Worm (Caenorhabditis elegans) whole organism, mixed stage, embryonic: ENCODE measurements around the gene C04G6.11.
"Not testable (repeated sequence)": the region's sequence is repeated elsewhere in the genome, so short reads cannot be mapped to it uniquely, and the experiment has no call there.

Source experiments
- M03D4.4 ChIP-seq: sonication (generic microtip); optimal IDR thresholded peaks from 2 replicates; lab custom pipeline; 2017; ENCODE audit warnings: mild to moderate bottlenecking, missing genetic modification characterization, missing compliant biosample characterization
- bed-3 ChIP-seq: fragments of 200-800 bp; sonication (Bioruptor generic); optimal IDR thresholded peaks from 3 replicates; lab custom pipeline; 2018; ENCODE audit warnings: mild to moderate bottlenecking, missing genetic modification characterization, moderate library complexity, missing compliant biosample characterization
- blmp-1 ChIP-seq: fragments of 150-350 bp; optimal IDR thresholded peaks from 2 replicates; lab custom pipeline; 2014; ENCODE audit warnings: missing biosample characterization, missing genetic modification characterization
- ceh-39 ChIP-seq: fragments of 150-350 bp; optimal IDR thresholded peaks from 2 replicates; lab custom pipeline; 2014; ENCODE audit warnings: missing biosample characterization, missing genetic modification characterization
- ceh-43 ChIP-seq: fragments of 200-800 bp; sonication (Bioruptor generic); optimal IDR thresholded peaks from 2 replicates; lab custom pipeline; 2018; ENCODE audit warnings: mild to moderate bottlenecking, missing genetic modification characterization, moderate library complexity, missing compliant biosample characterization
- ceh-83 ChIP-seq: fragments of 200-800 bp; sonication (Bioruptor generic); optimal IDR thresholded peaks from 2 replicates; lab custom pipeline; 2018; ENCODE audit warnings: mild to moderate bottlenecking, missing genetic modification characterization, missing compliant biosample characterization
- ces-1 ChIP-seq: fragments of 150-350 bp; optimal IDR thresholded peaks from 2 replicates; lab custom pipeline; 2014; ENCODE audit warnings: missing biosample characterization, missing genetic modification reagents, missing genetic modification characterization
- cnd-1 ChIP-seq: fragments of 200-800 bp; sonication (Bioruptor generic); optimal IDR thresholded peaks from 2 replicates; lab custom pipeline; 2018; ENCODE audit warnings: mild to moderate bottlenecking, missing genetic modification characterization, missing compliant biosample characterization
- drap-1 ChIP-seq: fragments of 200-800 bp; sonication (Bioruptor generic); optimal IDR thresholded peaks from 3 replicates; lab custom pipeline; 2018; ENCODE audit warnings: mild to moderate bottlenecking, missing genetic modification characterization, missing compliant biosample characterization
- elt-1 ChIP-seq: sonication (generic microtip); optimal IDR thresholded peaks from 2 replicates; lab custom pipeline; 2017; ENCODE audit warnings: missing genetic modification characterization, mild to moderate bottlenecking, missing compliant biosample characterization, antibody characterized with exemption, moderate library complexity, borderline replicate concordance; ENCODE audit not compliant: insufficient read depth
- elt-3 ChIP-seq: fragments of 150-350 bp; optimal IDR thresholded peaks from 2 replicates; lab custom pipeline; 2014; ENCODE audit warnings: missing biosample characterization, missing genetic modification characterization
- flh-1 ChIP-seq: fragments of 200-800 bp; sonication (Bioruptor generic); optimal IDR thresholded peaks from 2 replicates; lab custom pipeline; 2018; ENCODE audit warnings: mild to moderate bottlenecking, missing genetic modification characterization, moderate library complexity, missing compliant biosample characterization
- ham-2 ChIP-seq: fragments of 200-800 bp; sonication (Bioruptor generic); optimal IDR thresholded peaks from 2 replicates; lab custom pipeline; 2018; ENCODE audit warnings: mild to moderate bottlenecking, missing genetic modification characterization, missing compliant biosample characterization
- hlh-1 ChIP-seq: fragments of 150-350 bp; optimal IDR thresholded peaks from 2 replicates; lab custom pipeline; 2014; ENCODE audit warnings: missing biosample characterization, missing genetic modification reagents, missing genetic modification characterization
- lin-13 ChIP-seq: fragments of 150-350 bp; optimal IDR thresholded peaks from 2 replicates; lab custom pipeline; 2014; ENCODE audit warnings: missing biosample characterization, missing genetic modification characterization
- lin-32 ChIP-seq: fragments of 200-800 bp; sonication (Bioruptor generic); optimal IDR thresholded peaks from 2 replicates; lab custom pipeline; 2018; ENCODE audit warnings: mild to moderate bottlenecking, missing genetic modification characterization, missing compliant biosample characterization
- lsy-2 ChIP-seq: fragments of 150-350 bp; optimal IDR thresholded peaks from 2 replicates; lab custom pipeline; 2014; ENCODE audit warnings: missing biosample characterization, missing genetic modification characterization
- mab-5 ChIP-seq: fragments of 150-350 bp; optimal IDR thresholded peaks from 2 replicates; lab custom pipeline; 2014; ENCODE audit warnings: missing biosample characterization, missing genetic modification characterization
- mep-1 ChIP-seq: fragments of 150-350 bp; optimal IDR thresholded peaks from 2 replicates; lab custom pipeline; 2017; ENCODE audit warnings: missing biosample characterization, missing genetic modification reagents, missing genetic modification characterization, inconsistent platforms
- mls-2 ChIP-seq: sonication (generic microtip); optimal IDR thresholded peaks from 2 replicates; lab custom pipeline; 2016; ENCODE audit warnings: mild to moderate bottlenecking, missing genetic modification characterization, moderate library complexity, missing compliant biosample characterization
- nhr-12 ChIP-seq: fragments of 150-350 bp; optimal IDR thresholded peaks from 2 replicates; lab custom pipeline; 2014; ENCODE audit warnings: missing biosample characterization, missing genetic modification characterization
- nhr-2 ChIP-seq: fragments of 150-350 bp; optimal IDR thresholded peaks from 2 replicates; lab custom pipeline; 2014; ENCODE audit warnings: missing biosample characterization, missing genetic modification characterization
- nhr-237 ChIP-seq: fragments of 150-350 bp; optimal IDR thresholded peaks from 2 replicates; lab custom pipeline; 2014; ENCODE audit warnings: missing biosample characterization, missing genetic modification characterization
- nhr-28 ChIP-seq: fragments of 150-350 bp; optimal IDR thresholded peaks from 2 replicates; lab custom pipeline; 2014; ENCODE audit warnings: missing biosample characterization, missing genetic modification characterization
- nhr-76 ChIP-seq: sonication (generic microtip); optimal IDR thresholded peaks from 2 replicates; lab custom pipeline; 2017; ENCODE audit warnings: missing biosample characterization, missing genetic modification characterization
- pha-4 ChIP-seq: fragments of 150-350 bp; optimal IDR thresholded peaks from 2 replicates; lab custom pipeline; 2018; ENCODE audit warnings: missing biosample characterization, missing genetic modification reagents, missing genetic modification characterization
- sem-2 ChIP-seq: fragments of 200-800 bp; sonication (Bioruptor generic); optimal IDR thresholded peaks from 2 replicates; lab custom pipeline; 2018; ENCODE audit warnings: mild to moderate bottlenecking, missing genetic modification characterization, missing compliant biosample characterization
- snpc-4 ChIP-seq: fragments of 150-350 bp; optimal IDR thresholded peaks from 2 replicates; lab custom pipeline; 2014; ENCODE audit warnings: missing biosample characterization, missing genetic modification characterization
- sptf-1 ChIP-seq: sonication (generic microtip); optimal IDR thresholded peaks from 2 replicates; lab custom pipeline; 2017; ENCODE audit warnings: mild to moderate bottlenecking, missing genetic modification characterization, moderate library complexity, missing compliant biosample characterization
- tbx-8 ChIP-seq: fragments of 200-800 bp; sonication (Bioruptor generic); optimal IDR thresholded peaks from 2 replicates; lab custom pipeline; 2018; ENCODE audit warnings: mild to moderate bottlenecking, missing genetic modification characterization, moderate library complexity, missing compliant biosample characterization
- unc-120 ChIP-seq: sonication (generic microtip); optimal IDR thresholded peaks from 2 replicates; lab custom pipeline; 2017; ENCODE audit warnings: missing genetic modification characterization, missing compliant biosample characterization; ENCODE audit not compliant: poor library complexity, severe bottlenecking
- unc-39 ChIP-seq: fragments of 150-350 bp; optimal IDR thresholded peaks from 2 replicates; lab custom pipeline; 2014; ENCODE audit warnings: missing biosample characterization, missing genetic modification characterization
- unc-62 ChIP-seq: fragments of 150-350 bp; optimal IDR thresholded peaks from 2 replicates; lab custom pipeline; 2014; ENCODE audit warnings: missing biosample characterization, missing genetic modification reagents, missing genetic modification characterization
- zip-8 ChIP-seq: fragments of 150-350 bp; optimal IDR thresholded peaks from 2 replicates; lab custom pipeline; 2014; ENCODE audit warnings: missing biosample characterization, missing genetic modification characterization
- ztf-11 ChIP-seq: fragments of 150-350 bp; optimal IDR thresholded peaks from 2 replicates; lab custom pipeline; 2014; ENCODE audit warnings: missing biosample characterization, missing genetic modification characterization

The C04G6.11 gene

DNA sequence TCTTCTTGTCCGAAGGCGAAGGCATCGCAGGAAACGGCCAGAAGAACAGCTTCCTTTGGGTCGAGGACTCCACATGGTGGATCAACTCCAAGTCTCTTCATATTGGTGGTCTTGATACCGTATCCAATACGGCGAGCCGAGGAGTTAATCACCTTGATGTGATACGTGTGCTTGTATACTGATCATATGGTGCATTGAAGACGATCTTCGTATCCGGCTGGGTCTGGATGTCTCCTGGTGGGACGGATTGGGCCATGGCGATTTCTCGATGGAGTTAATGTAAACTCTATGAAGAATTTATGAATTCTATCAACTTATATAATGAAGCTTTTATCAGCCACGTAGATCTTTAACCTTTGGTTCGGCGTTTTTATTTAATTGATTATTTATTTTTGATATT lies 11.6 kb upstream of the C04G6.11 start, which contains the start of gene msp-74:
TSS of gene msp-74 (minus strand) at position 101 of the 400 bp plus-strand sequence.
- not testable (repeated sequence) for TF ChIP-seq elt-1 (tag; lab: Kevin White, UChicago); ham-2 (GFP tag; lab: Kevin White, UChicago); tbx-8 (GFP tag; lab: Kevin White, UChicago)

DNA sequence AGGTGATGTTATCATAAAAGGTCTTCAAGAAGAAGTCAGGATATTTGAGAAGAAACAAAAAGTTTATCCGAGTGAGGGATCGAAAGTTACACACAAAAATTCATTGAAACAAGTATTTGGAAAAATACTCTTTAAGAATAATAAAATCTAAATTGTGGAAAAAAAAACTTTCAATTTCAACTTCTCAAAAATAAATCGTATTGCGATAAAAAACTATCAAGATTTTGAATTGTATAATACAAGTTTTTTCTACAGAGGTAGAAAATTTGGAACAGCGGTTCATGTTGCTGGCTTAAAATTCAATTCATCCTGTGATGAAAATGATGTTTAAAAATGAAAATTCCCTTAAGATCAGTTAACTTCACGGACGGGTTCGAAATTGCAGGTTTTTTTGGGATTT lies 8.4 kb upstream of the C04G6.11 start, which contains the start of gene F09C12.8:
TSS of gene F09C12.8 (plus strand) at position 301 of the 400 bp plus-strand sequence.
- TF ChIP-seq M03D4.4 (tag; lab: Kevin White, UChicago) (no peak), nhr-2 (tag; lab: Kevin White, UChicago) (no peak), unc-62 (GFP tag; lab: Kevin White, UChicago) (no peak), pha-4 (tag; lab: Kevin White, UChicago) (no peak), unc-39 (tag; lab: Kevin White, UChicago) (no peak), ces-1 (GFP tag; lab: Kevin White, UChicago) (no peak), lin-32 (GFP tag; lab: Kevin White, UChicago) (no peak), lsy-2 (tag; lab: Kevin White, UChicago) (no peak), ceh-39 (no peak), mep-1 (tag; lab: Kevin White, UChicago) (no peak), mab-5 (no peak), lin-13 (tag; lab: Kevin White, UChicago) (no peak), flh-1 (GFP tag; lab: Kevin White, UChicago) (no peak), bed-3 (GFP tag; lab: Kevin White, UChicago) (no peak), blmp-1 (tag; lab: Kevin White, UChicago) (no peak), nhr-28 (tag; lab: Kevin White, UChicago) (no peak)

DNA sequence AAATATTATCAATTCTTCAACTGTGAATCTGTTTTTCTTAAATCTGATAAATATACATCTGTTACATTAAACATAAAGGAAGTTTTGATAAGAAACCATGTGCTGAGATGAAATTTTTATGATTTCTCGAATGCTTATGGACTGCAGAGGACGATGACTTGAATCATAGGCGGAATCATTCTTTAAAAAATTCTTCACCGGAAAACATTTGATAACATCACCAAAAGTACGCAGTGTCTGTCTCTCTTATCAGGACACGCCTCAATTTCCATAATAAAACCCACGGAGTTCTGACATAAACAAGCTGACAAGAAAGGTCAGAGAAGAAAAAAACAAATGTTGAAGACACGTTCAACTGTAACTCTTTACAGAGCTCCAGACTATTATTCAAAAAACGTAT lies 6.1 kb upstream of the C04G6.11 start, which contains the start of gene F09C12.2:
TSS of gene F09C12.2 (plus strand) at position 320 of the 400 bp plus-strand sequence.
- TF ChIP-seq mep-1 (tag; lab: Kevin White, UChicago) (no peak), mab-5 (no peak), M03D4.4 (tag; lab: Kevin White, UChicago) (no peak), ham-2 (GFP tag; lab: Kevin White, UChicago) (no peak), mls-2 (tag; lab: Kevin White, UChicago) (no peak), lsy-2 (tag; lab: Kevin White, UChicago) (no peak), nhr-2 (tag; lab: Kevin White, UChicago) (no peak), sem-2 (GFP tag; lab: Kevin White, UChicago) (no peak)

DNA sequence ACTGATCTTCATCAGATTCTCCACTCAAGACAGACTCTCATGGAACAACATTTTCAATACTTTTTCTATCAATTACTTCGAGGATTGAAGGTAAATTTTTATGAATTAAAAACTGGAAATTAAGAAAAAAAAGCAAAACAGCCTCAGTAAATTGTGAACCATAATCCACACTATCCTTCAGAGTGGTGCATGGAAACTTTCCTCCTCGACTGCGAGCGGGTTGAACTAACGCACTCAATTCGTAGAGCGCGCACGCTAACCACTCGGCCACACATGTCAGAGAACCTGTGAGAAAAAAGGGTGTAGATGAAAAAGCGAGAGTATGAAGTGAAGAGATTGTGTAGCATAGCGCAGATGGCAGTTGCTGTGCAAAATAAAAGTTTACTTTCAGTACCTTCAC lies 1.4 kb upstream of the C04G6.11 start:
- no peak for TF ChIP-seq snpc-4 (tag; lab: Kevin White, UChicago)
- peak; percentile 93 for TF ChIP-seq flh-1 (GFP tag; lab: Kevin White, UChicago)
- peak; percentile 99 for TF ChIP-seq drap-1
- TF ChIP-seq lin-13 (tag; lab: Kevin White, UChicago): peak; percentile 64
- TF ChIP-seq nhr-28 (tag; lab: Kevin White, UChicago): peak; percentile 86
- TF ChIP-seq ceh-39: no peak
- peak; percentile 98 for TF ChIP-seq cnd-1
- TF ChIP-seq nhr-76 (tag; lab: Kevin White, UChicago): peak; percentile 22
- TF ChIP-seq M03D4.4 (tag; lab: Kevin White, UChicago): peak; percentile 98
- peak; percentile 93 for TF ChIP-seq bed-3 (GFP tag; lab: Kevin White, UChicago)
- TF ChIP-seq mab-5: no peak
- TF ChIP-seq ces-1 (GFP tag; lab: Kevin White, UChicago): no peak
- TF ChIP-seq tbx-8 (GFP tag; lab: Kevin White, UChicago): peak; percentile 96
- TF ChIP-seq sptf-1: peak; percentile 99
- TF ChIP-seq unc-120 (tag; lab: Kevin White, UChicago): peak; percentile 96
- TF ChIP-seq ceh-43 (GFP tag; lab: Kevin White, UChicago): peak; percentile 93
- TF ChIP-seq pha-4 (tag; lab: Kevin White, UChicago): peak; percentile 36
- TF ChIP-seq ztf-11: peak; percentile 80
- TF ChIP-seq elt-3: peak; percentile 40
- peak; percentile 83 for TF ChIP-seq hlh-1 (tag; lab: Kevin White, UChicago)
- TF ChIP-seq ceh-83 (GFP tag; lab: Kevin White, UChicago): peak; percentile 98
- no peak for TF ChIP-seq nhr-2 (tag; lab: Kevin White, UChicago)
- TF ChIP-seq nhr-12 (tag; lab: Kevin White, UChicago): peak; percentile 72
- TF ChIP-seq mls-2 (tag; lab: Kevin White, UChicago): peak; percentile 99
- peak; percentile 94 for TF ChIP-seq sem-2 (GFP tag; lab: Kevin White, UChicago)
- peak; percentile 95 for TF ChIP-seq ham-2 (GFP tag; lab: Kevin White, UChicago)
- peak; percentile 53 for TF ChIP-seq nhr-237 (tag; lab: Kevin White, UChicago)
- TF ChIP-seq unc-62 (GFP tag; lab: Kevin White, UChicago): peak; percentile 83
- peak; percentile 22 for TF ChIP-seq unc-39 (tag; lab: Kevin White, UChicago)
- peak; percentile 19 for TF ChIP-seq elt-1 (tag; lab: Kevin White, UChicago)
- no peak for TF ChIP-seq zip-8
- TF ChIP-seq lsy-2 (tag; lab: Kevin White, UChicago): peak; percentile 71
- TF ChIP-seq lin-32 (GFP tag; lab: Kevin White, UChicago): peak; percentile 99
- TF ChIP-seq blmp-1 (tag; lab: Kevin White, UChicago): peak; percentile 11
- peak; percentile 92 for TF ChIP-seq mep-1 (tag; lab: Kevin White, UChicago)
